Fruit fly (Drosophila melanogaster) whole organism, embryonic: ENCODE measurements around the gene Rtnl1.

ENCODE experiments used
- Antp ChIP-seq: fragments of 200-800 bp; sonication (Bioruptor generic); optimal IDR thresholded peaks from 3 replicates; lab custom pipeline; 2016; ENCODE audit warnings: missing biosample characterization, missing genetic modification characterization
- CG11504 ChIP-seq: fragments of 200-800 bp; sonication (Bioruptor generic); optimal IDR thresholded peaks from 3 replicates; lab custom pipeline; 2019; ENCODE audit warnings: missing biosample characterization, mild to moderate bottlenecking, missing genetic modification characterization, moderate library complexity
- CG11696 ChIP-seq: fragments of 200-800 bp; sonication (Bioruptor generic); IDR thresholded peaks from 2 replicates; pipeline ENCODE4 v1.3.6; 2022; ENCODE audit warnings: missing biosample characterization, missing genetic modification characterization
- CG12769 ChIP-seq: fragments of 200-800 bp; sonication (Bioruptor generic); optimal IDR thresholded peaks from 2 replicates; lab custom pipeline; 2019; ENCODE audit warnings: missing biosample characterization, mild to moderate bottlenecking, missing genetic modification characterization, moderate library complexity
- CG13287 ChIP-seq: fragments of 200-800 bp; sonication (Bioruptor generic); IDR thresholded peaks from 2 replicates; pipeline ENCODE4 v1.3.6; 2022; ENCODE audit warnings: missing biosample characterization, missing genetic modification characterization; ENCODE audit not compliant: partially characterized antibody
- CG15479 ChIP-seq: fragments of 200-800 bp; sonication (Bioruptor generic); optimal IDR thresholded peaks from 3 replicates; lab custom pipeline; 2019; ENCODE audit warnings: missing biosample characterization, mild to moderate bottlenecking, missing genetic modification characterization, moderate library complexity
- CG15601 ChIP-seq: fragments of 200-800 bp; sonication (Bioruptor generic); optimal IDR thresholded peaks from 3 replicates; lab custom pipeline; 2019; ENCODE audit warnings: missing biosample characterization, mild to moderate bottlenecking, missing genetic modification characterization, moderate library complexity
- CG1603 ChIP-seq: fragments of 200-800 bp; sonication (Bioruptor generic); optimal IDR thresholded peaks from 2 replicates; lab custom pipeline; 2019; ENCODE audit warnings: missing biosample characterization, mild to moderate bottlenecking, missing genetic modification characterization, moderate library complexity
- CG17612 ChIP-seq: fragments of 200-800 bp; sonication (Bioruptor generic); IDR thresholded peaks from 2 replicates; pipeline ENCODE4 v1.3.6; 2022; ENCODE audit warnings: missing biosample characterization, missing genetic modification characterization
- CG17829 ChIP-seq: fragments of 200-800 bp; optimal IDR thresholded peaks from 2 replicates; lab custom pipeline; 2019; ENCODE audit warnings: missing biosample characterization, mild to moderate bottlenecking, missing genetic modification characterization, moderate library complexity
- CG30431 ChIP-seq: fragments of 200-800 bp; sonication (Bioruptor generic); optimal IDR thresholded peaks from 2 replicates; lab custom pipeline; 2017; ENCODE audit warnings: missing biosample characterization, missing genetic modification characterization
- CG31441 ChIP-seq: fragments of 200-800 bp; sonication (Bioruptor generic); IDR thresholded peaks from 2 replicates; pipeline ENCODE4 v1.3.6; 2022; ENCODE audit warnings: missing biosample characterization, missing genetic modification characterization
- CG32532 ChIP-seq: fragments of 200-800 bp; sonication (Bioruptor generic); IDR thresholded peaks from 2 replicates; pipeline ENCODE4 v1.3.6; 2022; ENCODE audit warnings: missing biosample characterization, missing genetic modification characterization
- CG34422 ChIP-seq: fragments of 200-800 bp; sonication (Bioruptor generic); IDR thresholded peaks from 3 replicates; pipeline ENCODE4 v1.3.6; 2022; ENCODE audit warnings: missing biosample characterization, missing genetic modification characterization
- CG4707 ChIP-seq: fragments of 200-800 bp; sonication (Bioruptor generic); optimal IDR thresholded peaks from 2 replicates; lab custom pipeline; 2018; ENCODE audit warnings: missing biosample characterization, mild to moderate bottlenecking, missing genetic modification characterization, moderate library complexity
- CG4820 ChIP-seq: fragments of 200-800 bp; sonication (Bioruptor generic); optimal IDR thresholded peaks from 3 replicates; lab custom pipeline; 2016; ENCODE audit warnings: missing biosample characterization, missing genetic modification characterization
- CG6654 ChIP-seq: fragments of 200-800 bp; sonication (Bioruptor generic); optimal IDR thresholded peaks from 2 replicates; lab custom pipeline; 2017; ENCODE audit warnings: missing biosample characterization, mild to moderate bottlenecking, missing genetic modification characterization
- CG7987 ChIP-seq: fragments of 200-800 bp; sonication (Bioruptor generic); optimal IDR thresholded peaks from 2 replicates; lab custom pipeline; 2018; ENCODE audit warnings: missing biosample characterization, mild to moderate bottlenecking, missing genetic modification characterization, moderate library complexity
- CG8290 ChIP-seq, 3 experiments: fragments of 200-800 bp; sonication (Bioruptor generic); optimal IDR thresholded peaks; 2 replicates each; lab custom pipeline; 2016 to 2019; ENCODE audit warnings: missing biosample characterization in 3 of 3, missing genetic modification characterization in 3 of 3, mild to moderate bottlenecking in 2 of 3, moderate library complexity in 1 of 3
- D ChIP-seq, 2 experiments: fragments of 200-800 bp in 1 of 2; fragments of >200 bp in 1 of 2; sonication (Bioruptor generic) in 1 of 2; optimal IDR thresholded peaks; 2 replicates in 1 of 2; 3 replicates in 1 of 2; lab custom pipeline; 2017; ENCODE audit warnings: mild to moderate bottlenecking in 1 of 2, missing biosample characterization in 1 of 2, missing genetic modification characterization in 1 of 2, missing genetic modification reagents in 1 of 2
- D19A ChIP-seq: fragments of 200-800 bp; optimal IDR thresholded peaks from 3 replicates; lab custom pipeline; 2019; ENCODE audit warnings: missing biosample characterization, mild to moderate bottlenecking, missing genetic modification characterization, moderate library complexity
- Deaf1 ChIP-seq: fragments of 200-800 bp; optimal IDR thresholded peaks from 3 replicates; lab custom pipeline; 2019; ENCODE audit warnings: missing biosample characterization, mild to moderate bottlenecking, missing genetic modification characterization, moderate library complexity
- Dp ChIP-seq: fragments of 200-800 bp; sonication (Bioruptor generic); optimal IDR thresholded peaks from 2 replicates; lab custom pipeline; 2018; ENCODE audit warnings: missing biosample characterization, mild to moderate bottlenecking, missing genetic modification characterization, moderate library complexity
- Fer1 ChIP-seq: fragments of 200-800 bp; sonication (Bioruptor generic); optimal IDR thresholded peaks from 2 replicates; lab custom pipeline; 2017; ENCODE audit warnings: missing biosample characterization, mild to moderate bottlenecking, missing genetic modification characterization
- HmgZ ChIP-seq: fragments of 200-800 bp; sonication (Bioruptor generic); optimal IDR thresholded peaks from 2 replicates; lab custom pipeline; 2018; ENCODE audit warnings: missing biosample characterization, mild to moderate bottlenecking, missing genetic modification characterization
- Med ChIP-seq: fragments of 200-800 bp; sonication (Bioruptor generic); peaks from one replicate; lab custom pipeline; 2016; ENCODE audit warnings: missing biosample characterization, missing genetic modification characterization, mild to moderate bottlenecking, inconsistent platforms, moderate library complexity
- Myb ChIP-seq: fragments of 200-800 bp; sonication (Bioruptor generic); optimal IDR thresholded peaks from 2 replicates; lab custom pipeline; 2016; ENCODE audit warnings: missing biosample characterization, missing genetic modification characterization
- Nf-YC ChIP-seq: fragments of 200-800 bp; optimal IDR thresholded peaks from 3 replicates; lab custom pipeline; 2019; ENCODE audit warnings: missing biosample characterization, mild to moderate bottlenecking, missing genetic modification characterization, moderate library complexity
- Optix ChIP-seq: fragments of 200-800 bp; sonication (Bioruptor generic); IDR thresholded peaks from 3 replicates; pipeline ENCODE4 v1.3.6; 2022; ENCODE audit warnings: missing biosample characterization, missing genetic modification characterization
- TFAM ChIP-seq: fragments of 200-800 bp; sonication (Bioruptor generic); optimal IDR thresholded peaks from 2 replicates; lab custom pipeline; 2017; ENCODE audit warnings: missing biosample characterization, missing genetic modification characterization, inconsistent platforms
- ase ChIP-seq: fragments of 200-800 bp; sonication (Bioruptor generic); IDR thresholded peaks from 3 replicates; pipeline ENCODE4 v1.3.6; 2022; ENCODE audit warnings: missing biosample characterization, missing genetic modification characterization
- az2 ChIP-seq: fragments of 200-800 bp; sonication (Bioruptor generic); optimal IDR thresholded peaks from 3 replicates; lab custom pipeline; 2016; ENCODE audit warnings: missing biosample characterization, missing genetic modification characterization
- bcd ChIP-seq: fragments of 200-800 bp; sonication (Bioruptor generic); optimal IDR thresholded peaks from 2 replicates; lab custom pipeline; 2017; ENCODE audit warnings: missing biosample characterization, mild to moderate bottlenecking, missing genetic modification characterization
- crol ChIP-seq: fragments of 200-800 bp; sonication (Bioruptor generic); IDR thresholded peaks from 2 replicates; pipeline ENCODE4 v1.3.6; 2022; ENCODE audit warnings: missing biosample characterization, missing genetic modification characterization
- disco-r ChIP-seq: fragments of 200-800 bp; sonication (Bioruptor generic); optimal IDR thresholded peaks from 2 replicates; lab custom pipeline; 2016; ENCODE audit warnings: missing biosample characterization, missing genetic modification characterization
- dysf ChIP-seq: fragments of 200-800 bp; sonication (Bioruptor generic); IDR thresholded peaks from 3 replicates; pipeline ENCODE4 v1.3.6; 2022; ENCODE audit warnings: missing biosample characterization, missing genetic modification characterization
- emc ChIP-seq: fragments of 200-800 bp; sonication (Bioruptor generic); optimal IDR thresholded peaks from 2 replicates; lab custom pipeline; 2016; ENCODE audit warnings: missing biosample characterization, missing genetic modification characterization
- hbn ChIP-seq: fragments of 200-800 bp; sonication (Bioruptor generic); IDR thresholded peaks from 2 replicates; pipeline ENCODE4 v1.3.6; 2022; ENCODE audit warnings: missing biosample characterization, missing genetic modification characterization; ENCODE audit not compliant: partially characterized antibody
- knrl ChIP-seq: fragments of 200-800 bp; sonication (Bioruptor generic); IDR thresholded peaks from 3 replicates; pipeline ENCODE4 v1.3.6; 2022; ENCODE audit warnings: missing biosample characterization, missing genetic modification characterization; ENCODE audit not compliant: partially characterized antibody
- nmo ChIP-seq: fragments of 200-800 bp; sonication (Bioruptor generic); optimal IDR thresholded peaks from 2 replicates; lab custom pipeline; 2018; ENCODE audit warnings: missing biosample characterization, mild to moderate bottlenecking, missing genetic modification characterization, moderate library complexity
- org-1 ChIP-seq: fragments of 200-800 bp; sonication (Bioruptor generic); optimal IDR thresholded peaks from 2 replicates; lab custom pipeline; 2017; ENCODE audit warnings: missing biosample characterization, missing genetic modification characterization
- pfk ChIP-seq: fragments of 200-800 bp; sonication (Bioruptor generic); optimal IDR thresholded peaks from 2 replicates; lab custom pipeline; 2018; ENCODE audit warnings: missing biosample characterization, mild to moderate bottlenecking, missing genetic modification characterization, moderate library complexity
- pum ChIP-seq: fragments of 200-800 bp; sonication (Bioruptor generic); optimal IDR thresholded peaks from 2 replicates; lab custom pipeline; 2016; ENCODE audit warnings: missing biosample characterization, missing genetic modification characterization
- sc ChIP-seq, 3 experiments: fragments of >200 bp in 2 of 3; fragments of 200-800 bp in 1 of 3; sonication (Bioruptor generic) in 1 of 3; optimal IDR thresholded peaks; 2 replicates in 2 of 3; 3 replicates in 1 of 3; lab custom pipeline; 2017; ENCODE audit warnings: mild to moderate bottlenecking in 1 of 3, missing biosample characterization in 1 of 3, missing genetic modification characterization in 1 of 3, missing genetic modification reagents in 1 of 3
- seq ChIP-seq: fragments of 200-800 bp; sonication (Bioruptor generic); IDR thresholded peaks from 2 replicates; pipeline ENCODE4 v1.3.6; 2022; ENCODE audit warnings: missing biosample characterization, missing genetic modification characterization
- stc ChIP-seq: fragments of 200-800 bp; sonication (Bioruptor generic); IDR thresholded peaks from 2 replicates; pipeline ENCODE4 v1.3.6; 2022; ENCODE audit warnings: missing biosample characterization, missing genetic modification characterization
- toy ChIP-seq: fragments of 200-800 bp; sonication (Bioruptor generic); IDR thresholded peaks from 2 replicates; pipeline ENCODE4 v1.3.6; 2022; ENCODE audit warnings: missing biosample characterization, missing genetic modification characterization
- trem ChIP-seq: fragments of 200-800 bp; optimal IDR thresholded peaks from 3 replicates; lab custom pipeline; 2019; ENCODE audit warnings: missing biosample characterization, mild to moderate bottlenecking, missing genetic modification characterization, moderate library complexity
- trh ChIP-seq: fragments of 200-800 bp; sonication (Bioruptor generic); optimal IDR thresholded peaks from 2 replicates; lab custom pipeline; 2016; ENCODE audit warnings: missing biosample characterization, missing genetic modification characterization

The Rtnl1 gene

DNA sequence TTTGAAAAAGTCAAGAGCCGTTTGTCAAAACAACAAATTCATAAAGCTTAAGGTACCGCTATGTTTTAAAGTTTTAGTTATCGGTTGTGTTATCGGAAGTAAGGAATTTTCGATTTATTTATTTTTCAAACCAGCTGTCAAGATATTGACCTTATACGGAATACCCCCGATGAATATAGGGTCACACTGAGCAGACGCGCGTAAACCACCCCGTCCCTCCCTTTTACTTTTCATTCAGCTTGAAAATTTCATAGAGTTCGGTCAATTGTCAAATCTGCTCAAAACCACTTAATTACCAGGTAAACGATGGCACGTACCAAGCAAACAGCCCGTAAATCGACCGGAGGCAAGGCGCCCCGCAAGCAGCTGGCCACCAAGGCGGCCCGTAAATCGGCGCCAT is 45.4 kb upstream of the Rtnl1 start, which contains the start of the genes CG14036 and His3.3A (continued):
- TF ChIP-seq sc (optimal IDR thresholded peaks at IDR 0.05; lab: Kevin White, UChicago) (no peak), sc (GFP tag; optimal IDR thresholded peaks at IDR 0.05; lab: Kevin White, UChicago) (no peak), CG4707 (no peak), CG12769 (peak; percentile 20), D (optimal IDR thresholded peaks at IDR 0.05; lab: Kevin White, UChicago) (no peak), D (GFP tag; optimal IDR thresholded peaks at IDR 0.05; lab: Kevin White, UChicago) (no peak), CG31441 (GFP tag; lab: Robert Waterston, UW) (no peak), CG11696 (GFP tag; lab: Robert Waterston, UW) (no peak), CG11504 (peak; percentile 18), seq (GFP tag; lab: Robert Waterston, UW) (no peak), CG1603 (tag; lab: Kevin White, UChicago) (peak; percentile 100), Antp (GFP tag; lab: Kevin White, UChicago) (no peak), Deaf1 (tag; lab: Kevin White, UChicago) (no peak), org-1 (GFP tag; lab: Kevin White, UChicago) (no peak), CG4820 (GFP tag; lab: Kevin White, UChicago) (peak; percentile 90), CG15479 (GFP tag; lab: Kevin White, UChicago) (no peak), trh (GFP tag; lab: Kevin White, UChicago) (no peak), CG6654 (GFP tag; lab: Kevin White, UChicago) (no peak), pfk (no peak), bcd (no peak), stc (GFP tag; lab: Robert Waterston, UW) (no peak), CG15601 (tag; lab: Kevin White, UChicago) (peak; percentile 23), CG30431 (GFP tag; lab: Kevin White, UChicago) (no peak), ase (GFP tag; lab: Robert Waterston, UW) (no peak), Myb (GFP tag; lab: Kevin White, UChicago) (peak; percentile 75), nmo (GFP tag; lab: Kevin White, UChicago) (peak; percentile 56), Med (GFP tag; lab: Kevin White, UChicago) (peak; percentile 87), hbn (GFP tag; lab: Robert Waterston, UW) (peak; percentile 58), CG7987 (GFP tag; lab: Kevin White, UChicago) (peak; percentile 27), CG17829 (peak; percentile 56), emc (GFP tag; lab: Kevin White, UChicago) (no peak), TFAM (GFP tag; lab: Kevin White, UChicago) (no peak), Nf-YC (tag; lab: Kevin White, UChicago) (peak; percentile 37), D19A (tag; lab: Kevin White, UChicago) (no peak), CG8290 (GFP tag; optimal IDR thresholded peaks at IDR 0.05; lab: Kevin White, UChicago) (no peak), CG8290 (tag; optimal IDR thresholded peaks at IDR 0.05; lab: Kevin White, UChicago) (peak in 1 of 2 experiments; percentile 75), crol (GFP tag; lab: Robert Waterston, UW) (peak; percentile 98), CG32532 (GFP tag; lab: Robert Waterston, UW) (no peak), knrl (GFP tag; lab: Robert Waterston, UW) (peak; percentile 52; the same call in 2 of the 3 replicates), CG13287 (peak; percentile 81), Optix (no peak), disco-r (GFP tag; lab: Kevin White, UChicago) (no peak), HmgZ (peak; percentile 74), trem (peak; percentile 75), az2 (GFP tag; lab: Kevin White, UChicago) (no peak), toy (no peak), dysf (GFP tag; lab: Robert Waterston, UW) (no peak), Dp (GFP tag; lab: Kevin White, UChicago) (peak; percentile 88), pum (no peak), CG17612 (GFP tag; lab: Robert Waterston, UW) (no peak), Fer1 (GFP tag; lab: Kevin White, UChicago) (peak; percentile 48), CG34422 (GFP tag; lab: Robert Waterston, UW) (peak; percentile 75; the same call in 2 of the 3 replicates)
